Worm (Caenorhabditis elegans) whole organism, midembryonic: ENCODE measurements around the gene ced-9.

ENCODE experiments used
- T22C8.4 ChIP-seq: fragments of 200-800 bp; sonication (Bioruptor generic); IDR thresholded peaks from 2 replicates; pipeline ENCODE4 v1.3.6; 2022; ENCODE audit warnings: missing genetic modification characterization, missing compliant biosample characterization
- cog-1 ChIP-seq: sonication (generic microtip); optimal IDR thresholded peaks from 2 replicates; lab custom pipeline; 2016; ENCODE audit warnings: missing genetic modification characterization, missing compliant biosample characterization
- flt-1 ChIP-seq: fragments of 200-800 bp; sonication (Bioruptor generic); IDR thresholded peaks from 2 replicates; pipeline ENCODE4 v1.3.6; 2022; ENCODE audit warnings: missing genetic modification characterization, missing compliant biosample characterization

- TF ChIP-seq T22C8.4 (GFP tag; lab: Robert Waterston, UW) (no peak), cog-1 (tag; lab: Kevin White, UChicago) (no peak), flt-1 (GFP tag; lab: Robert Waterston, UW) (no peak)
Measured at ce11 chrIII:10305295-10305694, 29.7 kb upstream of the ced-9 start.
